Worm (Caenorhabditis elegans) whole organism, mixed stage, embryonic: ENCODE results near the gene rdy-2.

ENCODE experiments used
- elt-3 ChIP-seq: fragments of 150-350 bp; optimal IDR thresholded peaks from 2 replicates; lab custom pipeline; 2014; ENCODE audit warnings: missing biosample characterization, missing genetic modification characterization
- mab-5 ChIP-seq: fragments of 150-350 bp; optimal IDR thresholded peaks from 2 replicates; lab custom pipeline; 2014; ENCODE audit warnings: missing biosample characterization, missing genetic modification characterization
- mep-1 ChIP-seq: fragments of 150-350 bp; optimal IDR thresholded peaks from 2 replicates; lab custom pipeline; 2017; ENCODE audit warnings: missing biosample characterization, missing genetic modification reagents, missing genetic modification characterization, inconsistent platforms
- pha-4 ChIP-seq: fragments of 150-350 bp; optimal IDR thresholded peaks from 2 replicates; lab custom pipeline; 2018; ENCODE audit warnings: missing biosample characterization, missing genetic modification reagents, missing genetic modification characterization
- snpc-4 ChIP-seq: fragments of 150-350 bp; optimal IDR thresholded peaks from 2 replicates; lab custom pipeline; 2014; ENCODE audit warnings: missing biosample characterization, missing genetic modification characterization
- sptf-1 ChIP-seq: sonication (generic microtip); optimal IDR thresholded peaks from 2 replicates; lab custom pipeline; 2017; ENCODE audit warnings: mild to moderate bottlenecking, missing genetic modification characterization, moderate library complexity, missing compliant biosample characterization
- unc-62 ChIP-seq: fragments of 150-350 bp; optimal IDR thresholded peaks from 2 replicates; lab custom pipeline; 2014; ENCODE audit warnings: missing biosample characterization, missing genetic modification reagents, missing genetic modification characterization

DNA sequence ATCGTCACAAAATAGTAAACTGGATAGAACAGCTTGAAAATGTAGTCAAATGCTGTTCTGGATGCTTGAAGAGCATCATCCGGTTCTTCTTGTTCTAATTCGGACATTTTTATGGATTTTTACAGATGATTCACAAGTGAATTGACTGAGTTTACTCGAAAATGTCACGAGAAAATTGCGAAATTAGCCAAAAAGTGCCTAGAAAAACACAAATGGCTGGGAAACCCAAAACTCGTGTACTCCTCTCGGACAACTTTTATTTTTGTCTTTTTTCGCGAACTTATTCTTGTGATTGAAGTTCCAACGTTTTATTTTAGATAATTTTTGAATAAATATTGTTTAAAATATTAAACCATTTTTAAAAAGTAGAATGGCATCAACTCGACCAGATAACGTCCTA lies 49.2 kb downstream of the rdy-2 start, which contains the start of the genes C56A3.4 and C56A3.5:
- no peak for TF ChIP-seq mep-1
- no peak for TF ChIP-seq mab-5
- no peak for TF ChIP-seq sptf-1
- TF ChIP-seq pha-4 (tag; lab: Kevin White, UChicago): no peak
- no peak for TF ChIP-seq elt-3 (tag; lab: Kevin White, UChicago)
- no peak for TF ChIP-seq unc-62 (GFP tag; lab: Kevin White, UChicago)
- TF ChIP-seq snpc-4 (tag; lab: Kevin White, UChicago): no peak
